Fruit fly (Drosophila melanogaster): ENCODE data around the gene SdhD.
A peak's percentile ranks its signal among the peaks of the same experiment; 100 is the strongest.

SdhD gene

DNA sequence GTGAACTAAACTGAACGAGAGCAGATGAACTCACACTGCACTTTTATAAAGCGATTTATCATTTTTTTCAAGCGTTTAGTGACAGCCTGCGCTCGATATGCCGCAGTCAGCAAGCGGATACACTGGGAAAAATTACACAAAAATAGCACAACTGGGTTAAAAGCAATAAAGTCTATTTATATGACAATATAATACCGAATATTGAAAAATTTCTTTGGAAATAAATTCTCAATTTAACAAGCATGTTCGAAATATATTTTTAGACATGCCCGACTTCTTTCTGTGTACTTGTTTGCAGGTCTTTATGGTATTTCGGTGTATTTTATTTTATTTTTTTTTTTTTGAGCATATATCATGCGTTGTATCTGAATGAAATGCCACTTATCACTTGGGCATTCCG lies 46.5 kb downstream of the SdhD start (continued):
- no peak for TF ChIP-seq CG10321 (GFP tag; IDR thresholded peaks at IDR 0.05)
- TF ChIP-seq h (optimal IDR thresholded peaks at IDR 0.05) = no peak
- TF ChIP-seq CG12659 (GFP tag; optimal IDR thresholded peaks at IDR 0.05) = peak; percentile 38
- TF ChIP-seq HLH54F (GFP tag; optimal IDR thresholded peaks at IDR 0.05) = peak; percentile 9
- peak; percentile 59; the same call in 1 of the 3 replicates for TF ChIP-seq dysf (GFP tag; IDR thresholded peaks at IDR 0.05)
- no peak for TF ChIP-seq CG15479 (GFP tag; optimal IDR thresholded peaks at IDR 0.05)
- TF ChIP-seq crol (GFP tag; IDR thresholded peaks at IDR 0.05) = no peak
- peak; percentile 33; the same call in 1 of the 2 replicates for TF ChIP-seq Rfx (GFP tag; IDR thresholded peaks at IDR 0.05)
- TF ChIP-seq HLH4C (GFP tag; IDR thresholded peaks at IDR 0.05; ENCODE audit: partially characterized antibody) = no peak
- TF ChIP-seq Opbp (GFP tag; IDR thresholded peaks at IDR 0.05; ENCODE audit: partially characterized antibody) = no peak
- TF ChIP-seq zen2 (GFP tag; IDR thresholded peaks at IDR 0.05; ENCODE audit: partially characterized antibody) = no peak
- peak; percentile 47 for TF ChIP-seq bcd (GFP tag; optimal IDR thresholded peaks at IDR 0.05)
- peak; percentile 70 for TF ChIP-seq CG17328 (GFP tag; IDR thresholded peaks at IDR 0.05)
- peak; percentile 41 for TF ChIP-seq Bdp1 (GFP tag; optimal IDR thresholded peaks at IDR 0.05)
- TF ChIP-seq CoRest (tag; optimal IDR thresholded peaks at IDR 0.05) = peak; percentile 71
- TF ChIP-seq pfk (GFP tag; optimal IDR thresholded peaks at IDR 0.05) = no peak
- peak; percentile 47 for TF ChIP-seq CG17829 (tag; optimal IDR thresholded peaks at IDR 0.05)
- 0 out of 2 replicates have a peak, but pooled peaks have one; percentile 14 for TF ChIP-seq CG3847 (GFP tag; IDR thresholded peaks at IDR 0.05)
- TF ChIP-seq Xbp1 (GFP tag; optimal IDR thresholded peaks at IDR 0.05) = peak; percentile 78
- TF ChIP-seq CG3726 (GFP tag; IDR thresholded peaks at IDR 0.05) = no peak
- no peak for TF ChIP-seq fru (optimal IDR thresholded peaks at IDR 0.05)
- TF ChIP-seq Hand (GFP tag; optimal IDR thresholded peaks at IDR 0.05) = no peak
- TF ChIP-seq sr (GFP tag; IDR thresholded peaks at IDR 0.05) = no peak
- peak; percentile 2 for TF ChIP-seq CG15514 (GFP tag; optimal IDR thresholded peaks at IDR 0.05)
- peak; percentile 51 for TF ChIP-seq CG1529 (GFP tag; optimal IDR thresholded peaks at IDR 0.05)
- peak; percentile 68 for TF ChIP-seq CG14710 (tag; optimal IDR thresholded peaks at IDR 0.05)
- TF ChIP-seq CG7928 (GFP tag; optimal IDR thresholded peaks at IDR 0.05) = no peak
- no peak for TF ChIP-seq CG6854 (GFP tag; optimal IDR thresholded peaks at IDR 0.05)
- TF ChIP-seq bowl (GFP tag; IDR thresholded peaks at IDR 0.05) = no peak
- no peak for TF ChIP-seq Doc2 (GFP tag; IDR thresholded peaks at IDR 0.05)
- no peak for TF ChIP-seq ERR (GFP tag; optimal IDR thresholded peaks at IDR 0.05)
- TF ChIP-seq pum (GFP tag; optimal IDR thresholded peaks at IDR 0.05) = peak; percentile 65
- no peak for TF ChIP-seq CG9797 (GFP tag; optimal IDR thresholded peaks at IDR 0.05)
- peak; percentile 70 for TF ChIP-seq Oli (tag; optimal IDR thresholded peaks at IDR 0.05)
- TF ChIP-seq Gug (GFP tag; IDR thresholded peaks at IDR 0.05) = peak; percentile 34; the same call in 1 of the 4 replicates
- peak; percentile 70 for TF ChIP-seq Abd-B (GFP tag; optimal IDR thresholded peaks at IDR 0.05)
- TF ChIP-seq bsh (GFP tag; optimal IDR thresholded peaks at IDR 0.05) = peak in 1 of 2 experiments; percentile 82
- 0 out of 2 replicates have a peak, but pooled peaks have one; percentile 26 for TF ChIP-seq CG32767 (GFP tag; IDR thresholded peaks at IDR 0.05)
- no peak for TF ChIP-seq Scr (GFP tag; IDR thresholded peaks at IDR 0.05; ENCODE audit: partially characterized antibody)
- TF ChIP-seq MBD-R2 (GFP tag; IDR thresholded peaks at IDR 0.05) = no peak
- TF ChIP-seq sens-2 (GFP tag; IDR thresholded peaks at IDR 0.05) = peak; percentile 55; the same call in 1 of the 2 replicates
- TF ChIP-seq Stat92E (GFP tag; optimal IDR thresholded peaks at IDR 0.05) = no peak
- no peak for TF ChIP-seq CG7963 (GFP tag; IDR thresholded peaks at IDR 0.05; ENCODE audit: partially characterized antibody)
- TF ChIP-seq HHEX (GFP tag; optimal IDR thresholded peaks at IDR 0.05) = peak; percentile 43
- TF ChIP-seq CG8388 (GFP tag; optimal IDR thresholded peaks at IDR 0.05) = peak; percentile 78
- no peak for TF ChIP-seq hkb (optimal IDR thresholded peaks at IDR 0.05)
- TF ChIP-seq hkb (GFP tag; IDR thresholded peaks at IDR 0.05) = peak; percentile 63
- peak; percentile 36 for TF ChIP-seq corto (GFP tag; optimal IDR thresholded peaks at IDR 0.05)
- TF ChIP-seq fd102C (GFP tag; optimal IDR thresholded peaks at IDR 0.05) = peak; percentile 45
- TF ChIP-seq CG8765 (GFP tag; IDR thresholded peaks at IDR 0.05) = peak; percentile 51; the same call in 1 of the 2 replicates
- TF ChIP-seq rib (GFP tag; IDR thresholded peaks at IDR 0.05) = no peak

Data from whole organism, embryonic.